Worm (Caenorhabditis elegans) whole organism, L1 larva: ENCODE measurements around the gene folt-3.
A peak's percentile ranks its signal among the peaks of the same experiment; 100 is the strongest.

ENCODE experiments used
- C04F5.9 ChIP-seq: sonication (generic microtip); optimal IDR thresholded peaks from 2 replicates; lab custom pipeline; 2016; ENCODE audit warnings: missing genetic modification characterization, missing compliant biosample characterization
- C16A3.4 ChIP-seq: fragments of 150-350 bp; optimal IDR thresholded peaks from 2 replicates; lab custom pipeline; 2014; ENCODE audit warnings: missing biosample characterization, missing genetic modification characterization
- C34B4.2 ChIP-seq: sonication (generic microtip); optimal IDR thresholded peaks from 2 replicates; lab custom pipeline; 2017; ENCODE audit warnings: mild to moderate bottlenecking, missing genetic modification characterization, missing compliant biosample characterization
- F16B12.6 ChIP-seq: fragments of 150-350 bp; optimal IDR thresholded peaks from 2 replicates; lab custom pipeline; 2014; ENCODE audit warnings: missing biosample characterization, missing genetic modification characterization
- Y116A8C.19 ChIP-seq: sonication (generic microtip); optimal IDR thresholded peaks from 2 replicates; lab custom pipeline; 2016; ENCODE audit warnings: missing compliant biosample characterization, missing genetic modification characterization, borderline replicate concordance
- aha-1 ChIP-seq: fragments of 150-350 bp; optimal IDR thresholded peaks from 2 replicates; lab custom pipeline; 2014; ENCODE audit warnings: missing biosample characterization, missing genetic modification characterization
- aly-2 ChIP-seq: fragments of 150-350 bp; optimal IDR thresholded peaks from 2 replicates; lab custom pipeline; 2014; ENCODE audit warnings: missing biosample characterization, missing genetic modification characterization
- ama-1 ChIP-seq: fragments of 150-350 bp; optimal IDR thresholded peaks from 2 replicates; lab custom pipeline; 2014
- blmp-1 ChIP-seq: fragments of 150-350 bp; optimal IDR thresholded peaks from 2 replicates; lab custom pipeline; 2014; ENCODE audit warnings: missing biosample characterization, missing genetic modification characterization
- ceh-88 ChIP-seq: fragments of 200-800 bp; sonication (Bioruptor generic); IDR thresholded peaks from 2 replicates; pipeline ENCODE4 v1.3.6; 2022; ENCODE audit warnings: missing genetic modification characterization, missing compliant biosample characterization
- ces-1 ChIP-seq: fragments of 150-350 bp; optimal IDR thresholded peaks from 2 replicates; lab custom pipeline; 2014; ENCODE audit warnings: missing biosample characterization, missing genetic modification reagents, missing genetic modification characterization
- efl-3 ChIP-seq: fragments of 200-800 bp; sonication (Bioruptor generic); optimal IDR thresholded peaks from 2 replicates; lab custom pipeline; 2018; ENCODE audit warnings: mild to moderate bottlenecking, missing genetic modification characterization, missing compliant biosample characterization
- egl-13 ChIP-seq: sonication (generic microtip); optimal IDR thresholded peaks from 2 replicates; lab custom pipeline; 2016; ENCODE audit warnings: missing genotype, missing genetic modification reagents, missing genetic modification characterization, missing compliant biosample characterization
- egl-27 ChIP-seq, 2 experiments: fragments of 150-350 bp in 1 of 2; sonication (generic microtip); optimal IDR thresholded peaks; 3 replicates each; lab custom pipeline; 2017 to 2018; ENCODE audit warnings: missing biosample characterization in 2 of 2, missing genetic modification characterization in 2 of 2, missing genetic modification reagents in 2 of 2
- elt-2 ChIP-seq: sonication (generic microtip); optimal IDR thresholded peaks from 2 replicates; lab custom pipeline; 2016; ENCODE audit warnings: missing genetic modification characterization, mild to moderate bottlenecking, inconsistent platforms, missing compliant biosample characterization, missing genetic modification reagents
- elt-3 ChIP-seq, 6 experiments: fragments of 150-350 bp in 1 of 6; sonication (generic microtip); optimal IDR thresholded peaks; 2 replicates each; lab custom pipeline; 2017 to 2018; ENCODE audit warnings: missing biosample characterization in 6 of 6, missing genetic modification characterization in 6 of 6, inconsistent platforms in 1 of 6
- fkh-4 ChIP-seq: sonication (generic microtip); optimal IDR thresholded peaks from 2 replicates; lab custom pipeline; 2016; ENCODE audit warnings: missing compliant biosample characterization, missing genetic modification characterization, borderline replicate concordance
- hlh-4 ChIP-seq: sonication (generic microtip); optimal IDR thresholded peaks from 2 replicates; lab custom pipeline; 2016; ENCODE audit warnings: mild to moderate bottlenecking, missing genetic modification characterization, missing compliant biosample characterization
- hpl-2 ChIP-seq: fragments of 150-350 bp; optimal IDR thresholded peaks from 2 replicates; lab custom pipeline; 2014; ENCODE audit warnings: missing biosample characterization, missing genetic modification reagents, missing genetic modification characterization
- irx-1 ChIP-seq: sonication (generic microtip); optimal IDR thresholded peaks from 2 replicates; lab custom pipeline; 2016; ENCODE audit warnings: missing genetic modification characterization, missing compliant biosample characterization
- jun-1 ChIP-seq: fragments of 150-350 bp; optimal IDR thresholded peaks from 2 replicates; lab custom pipeline; 2014; ENCODE audit warnings: missing biosample characterization, missing genetic modification reagents, missing genetic modification characterization
- lin-13 ChIP-seq: fragments of 150-350 bp; optimal IDR thresholded peaks from 2 replicates; lab custom pipeline; 2014; ENCODE audit warnings: missing biosample characterization, missing genetic modification reagents, missing genetic modification characterization
- lin-14 ChIP-seq: fragments of 200-800 bp; sonication (Bioruptor generic); optimal IDR thresholded peaks from 2 replicates; lab custom pipeline; 2018; ENCODE audit warnings: mild to moderate bottlenecking, missing genetic modification characterization, moderate library complexity, missing compliant biosample characterization
- lin-15B ChIP-seq: fragments of 150-350 bp; sonication (generic microtip); optimal IDR thresholded peaks from 3 replicates; lab custom pipeline; 2014; ENCODE audit warnings: missing biosample characterization, missing genetic modification characterization
- lin-39 ChIP-seq: fragments of 150-350 bp; optimal IDR thresholded peaks from 2 replicates; lab custom pipeline; 2014; ENCODE audit warnings: missing biosample characterization, missing genetic modification reagents, missing genetic modification characterization
- lir-3 ChIP-seq: sonication (generic microtip); optimal IDR thresholded peaks from 2 replicates; lab custom pipeline; 2016; ENCODE audit warnings: mild to moderate bottlenecking, missing genetic modification characterization, moderate library complexity, missing compliant biosample characterization; ENCODE audit not compliant: poor library complexity
- mef-2 ChIP-seq: fragments of 150-350 bp; optimal IDR thresholded peaks from 2 replicates; lab custom pipeline; 2014; ENCODE audit warnings: missing biosample characterization, missing genetic modification characterization
- mep-1 ChIP-seq: fragments of 150-350 bp; optimal IDR thresholded peaks from 2 replicates; lab custom pipeline; 2014; ENCODE audit warnings: missing biosample characterization, missing genetic modification characterization
- nhr-11 ChIP-seq: fragments of 150-350 bp; optimal IDR thresholded peaks from 2 replicates; lab custom pipeline; 2014; ENCODE audit warnings: missing biosample characterization, missing genetic modification characterization
- nhr-19 ChIP-seq: fragments of 200-800 bp; sonication (Bioruptor generic); conservative IDR thresholded peaks from 2 replicates; pipeline ENCODE4 v1.3.6; 2022; ENCODE audit warnings: missing genetic modification characterization, missing compliant biosample characterization
- nhr-28 ChIP-seq: fragments of 150-350 bp; optimal IDR thresholded peaks from 2 replicates; lab custom pipeline; 2014; ENCODE audit warnings: missing biosample characterization, missing genetic modification characterization
- nhr-71 ChIP-seq: sonication (generic microtip); optimal IDR thresholded peaks from 2 replicates; lab custom pipeline; 2016; ENCODE audit warnings: mild to moderate bottlenecking, missing genetic modification characterization, moderate library complexity, missing compliant biosample characterization
- nhr-76 ChIP-seq: sonication (generic microtip); optimal IDR thresholded peaks from 2 replicates; lab custom pipeline; 2017; ENCODE audit warnings: missing biosample characterization, missing genetic modification characterization
- nhr-77 ChIP-seq: fragments of 150-350 bp; optimal IDR thresholded peaks from 2 replicates; lab custom pipeline; 2014; ENCODE audit warnings: missing biosample characterization, missing genetic modification characterization
- nhr-84 ChIP-seq: sonication (generic microtip); optimal IDR thresholded peaks from 2 replicates; lab custom pipeline; 2017; ENCODE audit warnings: missing biosample characterization, missing genetic modification characterization
- nhr-85 ChIP-seq: sonication (generic microtip); peaks from one replicate; lab custom pipeline; 2016; ENCODE audit warnings: missing genetic modification characterization, inconsistent platforms, missing compliant biosample characterization
- pag-3 ChIP-seq: sonication (generic microtip); optimal IDR thresholded peaks from 2 replicates; lab custom pipeline; 2017; ENCODE audit warnings: missing genetic modification characterization, mild to moderate bottlenecking, missing compliant biosample characterization, antibody characterized with exemption, borderline replicate concordance; ENCODE audit not compliant: insufficient read depth
- pax-3 ChIP-seq: fragments of 200-800 bp; sonication (Bioruptor generic); optimal IDR thresholded peaks from 2 replicates; lab custom pipeline; 2018; ENCODE audit warnings: mild to moderate bottlenecking, missing genetic modification characterization, moderate library complexity, missing compliant biosample characterization
- pqm-1 ChIP-seq: sonication (generic microtip); optimal IDR thresholded peaks from 3 replicates; lab custom pipeline; 2017; ENCODE audit warnings: missing biosample characterization, missing genetic modification characterization
- rnt-1 ChIP-seq: sonication (generic microtip); optimal IDR thresholded peaks from 2 replicates; lab custom pipeline; 2016; ENCODE audit warnings: mild to moderate bottlenecking, missing genetic modification characterization, moderate library complexity, missing compliant biosample characterization
- skn-1 ChIP-seq: fragments of 150-350 bp; optimal IDR thresholded peaks from 2 replicates; lab custom pipeline; 2014; ENCODE audit warnings: missing biosample characterization, missing genetic modification characterization
- snpc-4 ChIP-seq: fragments of 150-350 bp; optimal IDR thresholded peaks from 2 replicates; lab custom pipeline; 2014; ENCODE audit warnings: missing biosample characterization, missing genetic modification characterization
- snu-23 ChIP-seq: sonication (generic microtip); optimal IDR thresholded peaks from 2 replicates; lab custom pipeline; 2016; ENCODE audit warnings: missing genetic modification characterization, missing compliant biosample characterization
- sox-4 ChIP-seq: sonication (generic microtip); optimal IDR thresholded peaks from 2 replicates; lab custom pipeline; 2016; ENCODE audit warnings: missing genetic modification characterization, missing compliant biosample characterization
- sup-37 ChIP-seq: fragments of 200-800 bp; sonication (Bioruptor generic); optimal IDR thresholded peaks from 2 replicates; lab custom pipeline; 2018; ENCODE audit warnings: mild to moderate bottlenecking, missing genetic modification characterization, missing compliant biosample characterization
- swsn-7 ChIP-seq: sonication (generic microtip); optimal IDR thresholded peaks from 2 replicates; lab custom pipeline; 2016; ENCODE audit warnings: missing genetic modification characterization, missing compliant biosample characterization
- unc-30 ChIP-seq: sonication (generic microtip); optimal IDR thresholded peaks from 2 replicates; lab custom pipeline; 2017; ENCODE audit warnings: missing biosample characterization, missing genetic modification characterization
- unc-62 ChIP-seq: fragments of 150-350 bp; optimal IDR thresholded peaks from 2 replicates; lab custom pipeline; 2014; ENCODE audit warnings: missing biosample characterization, missing genetic modification reagents, missing genetic modification characterization
- unc-86 ChIP-seq: sonication (generic microtip); optimal IDR thresholded peaks from 2 replicates; lab custom pipeline; 2016; ENCODE audit warnings: missing genetic modification characterization, missing compliant biosample characterization
- unc-98 ChIP-seq: fragments of 200-800 bp; sonication (Bioruptor generic); IDR thresholded peaks from 2 replicates; pipeline ENCODE4 v1.3.6; 2022; ENCODE audit warnings: missing genetic modification characterization, missing compliant biosample characterization
- vab-15 ChIP-seq: sonication (generic microtip); optimal IDR thresholded peaks from 2 replicates; lab custom pipeline; 2017; ENCODE audit warnings: missing genotype, mild to moderate bottlenecking, missing genetic modification characterization, missing compliant biosample characterization
- xbp-1 ChIP-seq: sonication (generic microtip); optimal IDR thresholded peaks from 2 replicates; lab custom pipeline; 2016; ENCODE audit warnings: missing genetic modification characterization, missing compliant biosample characterization
- zip-4 ChIP-seq: fragments of 200-800 bp; sonication (Bioruptor generic); optimal IDR thresholded peaks from 2 replicates; lab custom pipeline; 2018; ENCODE audit warnings: mild to moderate bottlenecking, missing genetic modification characterization, moderate library complexity, missing compliant biosample characterization
- ztf-11 ChIP-seq, 2 experiments: sonication (generic microtip); optimal IDR thresholded peaks; 2 replicates each; lab custom pipeline; 2016 to 2017; ENCODE audit warnings: missing genetic modification characterization in 2 of 2, missing biosample characterization in 1 of 2, missing compliant biosample characterization in 1 of 2
- ztf-4 ChIP-seq: fragments of 150-350 bp; optimal IDR thresholded peaks from 2 replicates; lab custom pipeline; 2014; ENCODE audit warnings: missing biosample characterization, missing genetic modification characterization

The folt-3 gene

DNA sequence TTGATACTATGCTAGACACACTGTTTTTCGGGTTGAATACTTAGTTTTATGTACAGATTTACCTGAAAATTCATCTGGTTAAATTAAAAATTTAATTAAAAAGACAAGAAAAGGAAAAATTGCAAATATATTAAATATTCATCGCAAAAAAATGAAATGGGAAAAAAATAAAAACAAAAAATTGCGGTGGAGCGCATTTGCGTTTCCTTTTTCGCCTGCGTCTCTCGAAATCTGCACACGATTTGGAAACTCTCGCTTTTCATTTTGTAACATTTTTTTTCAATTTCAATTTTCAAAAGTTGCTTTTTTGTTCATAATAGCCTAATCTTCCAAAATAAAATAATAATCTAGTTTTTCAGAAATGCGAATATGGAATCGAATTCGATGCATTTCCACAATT, 21.9 kb downstream of the folt-3 start, which contains the start of the genes F19F10.11 and C50E3.5:
Gene F19F10.11, minus strand, starts transcription at position 68 of the 400 bp plus-strand sequence.
Gene C50E3.5, plus strand, starts transcription at position 360 of the 400 bp plus-strand sequence.
- TF ChIP-seq F16B12.6, result no peak
- TF ChIP-seq Y116A8C.19 (tag; lab: Kevin White, UChicago), result no peak
- peak; percentile 68 for TF ChIP-seq snpc-4 (tag; lab: Kevin White, UChicago)
- peak; percentile 67 for TF ChIP-seq C16A3.4
- no peak for TF ChIP-seq nhr-77 (tag; lab: Kevin White, UChicago)
- no peak for TF ChIP-seq ceh-88
- no peak for TF ChIP-seq pax-3
- TF ChIP-seq nhr-11 (tag; lab: Kevin White, UChicago), result no peak
- TF ChIP-seq vab-15 (tag; lab: Kevin White, UChicago), result no peak
- TF ChIP-seq lin-14 (GFP tag; lab: Kevin White, UChicago), result peak; percentile 79
- TF ChIP-seq pag-3 (tag; lab: Kevin White, UChicago), result peak; percentile 22
- TF ChIP-seq nhr-84 (tag; lab: Kevin White, UChicago), result no peak
- no peak for TF ChIP-seq efl-3 (GFP tag; lab: Kevin White, UChicago)
- TF ChIP-seq C34B4.2 (tag; lab: Kevin White, UChicago), result no peak
- no peak for TF ChIP-seq hpl-2
- TF ChIP-seq blmp-1 (tag; lab: Kevin White, UChicago), result peak; percentile 56
- no peak for TF ChIP-seq C04F5.9 (tag; lab: Kevin White, UChicago)
- TF ChIP-seq ces-1 (GFP tag; lab: Kevin White, UChicago), result no peak
- TF ChIP-seq unc-62, result no peak
- TF ChIP-seq aly-2, result no peak
- TF ChIP-seq nhr-19, result peak; percentile 66
- no peak for TF ChIP-seq ztf-4 (tag; lab: Kevin White, UChicago)
- TF ChIP-seq unc-98 (GFP tag; lab: Robert Waterston, UW), result no peak
- no peak for TF ChIP-seq fkh-4 (tag; lab: Kevin White, UChicago)
- TF ChIP-seq skn-1 (tag; lab: Kevin White, UChicago), result peak; percentile 48
- TF ChIP-seq nhr-85 (tag; lab: Kevin White, UChicago), result peak; percentile 74
- TF ChIP-seq mep-1, result peak; percentile 82
- no peak for TF ChIP-seq aha-1
- no peak for TF ChIP-seq egl-13 (tag; lab: Kevin White, UChicago)
- TF ChIP-seq zip-4, result no peak
- TF ChIP-seq swsn-7 (tag; lab: Kevin White, UChicago), result peak; percentile 70
- TF ChIP-seq rnt-1 (tag; lab: Kevin White, UChicago), result peak; percentile 57
- peak; percentile 67 for TF ChIP-seq xbp-1 (tag; lab: Kevin White, UChicago)
- no peak for TF ChIP-seq jun-1
- TF ChIP-seq ama-1 (lab: Kevin White, UChicago), result no peak
- TF ChIP-seq unc-86 (tag; lab: Kevin White, UChicago), result peak; percentile 64
- no peak for TF ChIP-seq pqm-1 (tag; lab: Kevin White, UChicago)
- no peak for TF ChIP-seq mef-2 (tag; lab: Kevin White, UChicago)
- peak in 1 of 6 experiments; percentile 57 for TF ChIP-seq elt-3 (tag; optimal IDR thresholded peaks at IDR 0.05; lab: Kevin White, UChicago)
- TF ChIP-seq sup-37 (GFP tag; lab: Kevin White, UChicago), result no peak
- TF ChIP-seq lin-13 (GFP tag; lab: Kevin White, UChicago), result peak; percentile 53
- no peak for TF ChIP-seq egl-27 (tag; optimal IDR thresholded peaks at IDR 0.05; lab: Kevin White, UChicago)
- no peak for TF ChIP-seq lir-3 (tag; lab: Kevin White, UChicago)
- TF ChIP-seq elt-2 (tag; lab: Kevin White, UChicago), result no peak
- no peak for TF ChIP-seq unc-30 (tag; lab: Kevin White, UChicago)
- peak; percentile 78 for TF ChIP-seq snu-23
- TF ChIP-seq hlh-4 (tag; lab: Kevin White, UChicago), result no peak
- peak; percentile 38 for TF ChIP-seq lin-15B (tag; lab: Kevin White, UChicago)
- no peak for TF ChIP-seq lin-39 (tag; lab: Kevin White, UChicago)
- peak; percentile 42 for TF ChIP-seq irx-1
- TF ChIP-seq nhr-71 (tag; lab: Kevin White, UChicago), result peak; percentile 79
- TF ChIP-seq sox-4 (tag; lab: Kevin White, UChicago), result no peak
- no peak for TF ChIP-seq ztf-11 (tag; optimal IDR thresholded peaks at IDR 0.05; lab: Kevin White, UChicago)
- no peak for TF ChIP-seq nhr-76 (tag; lab: Kevin White, UChicago)
- no peak for TF ChIP-seq nhr-28
